Worm (Caenorhabditis elegans) whole organism, mixed stage, embryonic: ENCODE measurements around the gene F42A10.7.

Experiments
- bed-3 ChIP-seq: fragments of 200-800 bp; sonication (Bioruptor generic); optimal IDR thresholded peaks from 3 replicates; lab custom pipeline; 2018; ENCODE audit warnings: mild to moderate bottlenecking, missing genetic modification characterization, moderate library complexity, missing compliant biosample characterization
- blmp-1 ChIP-seq: fragments of 150-350 bp; optimal IDR thresholded peaks from 2 replicates; lab custom pipeline; 2014; ENCODE audit warnings: missing biosample characterization, missing genetic modification characterization
- ceh-39 ChIP-seq: fragments of 150-350 bp; optimal IDR thresholded peaks from 2 replicates; lab custom pipeline; 2014; ENCODE audit warnings: missing biosample characterization, missing genetic modification characterization
- ceh-43 ChIP-seq: fragments of 200-800 bp; sonication (Bioruptor generic); optimal IDR thresholded peaks from 2 replicates; lab custom pipeline; 2018; ENCODE audit warnings: mild to moderate bottlenecking, missing genetic modification characterization, moderate library complexity, missing compliant biosample characterization
- ceh-83 ChIP-seq: fragments of 200-800 bp; sonication (Bioruptor generic); optimal IDR thresholded peaks from 2 replicates; lab custom pipeline; 2018; ENCODE audit warnings: mild to moderate bottlenecking, missing genetic modification characterization, missing compliant biosample characterization
- ces-1 ChIP-seq: fragments of 150-350 bp; optimal IDR thresholded peaks from 2 replicates; lab custom pipeline; 2014; ENCODE audit warnings: missing biosample characterization, missing genetic modification reagents, missing genetic modification characterization
- cnd-1 ChIP-seq: fragments of 200-800 bp; sonication (Bioruptor generic); optimal IDR thresholded peaks from 2 replicates; lab custom pipeline; 2018; ENCODE audit warnings: mild to moderate bottlenecking, missing genetic modification characterization, missing compliant biosample characterization
- drap-1 ChIP-seq: fragments of 200-800 bp; sonication (Bioruptor generic); optimal IDR thresholded peaks from 3 replicates; lab custom pipeline; 2018; ENCODE audit warnings: mild to moderate bottlenecking, missing genetic modification characterization, missing compliant biosample characterization
- elt-1 ChIP-seq: sonication (generic microtip); optimal IDR thresholded peaks from 2 replicates; lab custom pipeline; 2017; ENCODE audit warnings: missing genetic modification characterization, mild to moderate bottlenecking, missing compliant biosample characterization, antibody characterized with exemption, moderate library complexity, borderline replicate concordance; ENCODE audit not compliant: insufficient read depth
- elt-3 ChIP-seq: fragments of 150-350 bp; optimal IDR thresholded peaks from 2 replicates; lab custom pipeline; 2014; ENCODE audit warnings: missing biosample characterization, missing genetic modification characterization
- flh-1 ChIP-seq: fragments of 200-800 bp; sonication (Bioruptor generic); optimal IDR thresholded peaks from 2 replicates; lab custom pipeline; 2018; ENCODE audit warnings: mild to moderate bottlenecking, missing genetic modification characterization, moderate library complexity, missing compliant biosample characterization
- hlh-1 ChIP-seq: fragments of 150-350 bp; optimal IDR thresholded peaks from 2 replicates; lab custom pipeline; 2014; ENCODE audit warnings: missing biosample characterization, missing genetic modification reagents, missing genetic modification characterization
- lin-13 ChIP-seq: fragments of 150-350 bp; optimal IDR thresholded peaks from 2 replicates; lab custom pipeline; 2014; ENCODE audit warnings: missing biosample characterization, missing genetic modification characterization
- lsy-2 ChIP-seq: fragments of 150-350 bp; optimal IDR thresholded peaks from 2 replicates; lab custom pipeline; 2014; ENCODE audit warnings: missing biosample characterization, missing genetic modification characterization
- mab-5 ChIP-seq: fragments of 150-350 bp; optimal IDR thresholded peaks from 2 replicates; lab custom pipeline; 2014; ENCODE audit warnings: missing biosample characterization, missing genetic modification characterization
- mep-1 ChIP-seq: fragments of 150-350 bp; optimal IDR thresholded peaks from 2 replicates; lab custom pipeline; 2017; ENCODE audit warnings: missing biosample characterization, missing genetic modification reagents, missing genetic modification characterization, inconsistent platforms
- mls-2 ChIP-seq: sonication (generic microtip); optimal IDR thresholded peaks from 2 replicates; lab custom pipeline; 2016; ENCODE audit warnings: mild to moderate bottlenecking, missing genetic modification characterization, moderate library complexity, missing compliant biosample characterization
- nhr-12 ChIP-seq: fragments of 150-350 bp; optimal IDR thresholded peaks from 2 replicates; lab custom pipeline; 2014; ENCODE audit warnings: missing biosample characterization, missing genetic modification characterization
- nhr-2 ChIP-seq: fragments of 150-350 bp; optimal IDR thresholded peaks from 2 replicates; lab custom pipeline; 2014; ENCODE audit warnings: missing biosample characterization, missing genetic modification characterization
- nhr-237 ChIP-seq: fragments of 150-350 bp; optimal IDR thresholded peaks from 2 replicates; lab custom pipeline; 2014; ENCODE audit warnings: missing biosample characterization, missing genetic modification characterization
- nhr-76 ChIP-seq: sonication (generic microtip); optimal IDR thresholded peaks from 2 replicates; lab custom pipeline; 2017; ENCODE audit warnings: missing biosample characterization, missing genetic modification characterization
- pha-4 ChIP-seq: fragments of 150-350 bp; optimal IDR thresholded peaks from 2 replicates; lab custom pipeline; 2018; ENCODE audit warnings: missing biosample characterization, missing genetic modification reagents, missing genetic modification characterization
- sem-2 ChIP-seq: fragments of 200-800 bp; sonication (Bioruptor generic); optimal IDR thresholded peaks from 2 replicates; lab custom pipeline; 2018; ENCODE audit warnings: mild to moderate bottlenecking, missing genetic modification characterization, missing compliant biosample characterization
- snpc-4 ChIP-seq: fragments of 150-350 bp; optimal IDR thresholded peaks from 2 replicates; lab custom pipeline; 2014; ENCODE audit warnings: missing biosample characterization, missing genetic modification characterization
- sptf-1 ChIP-seq: sonication (generic microtip); optimal IDR thresholded peaks from 2 replicates; lab custom pipeline; 2017; ENCODE audit warnings: mild to moderate bottlenecking, missing genetic modification characterization, moderate library complexity, missing compliant biosample characterization
- tbx-8 ChIP-seq: fragments of 200-800 bp; sonication (Bioruptor generic); optimal IDR thresholded peaks from 2 replicates; lab custom pipeline; 2018; ENCODE audit warnings: mild to moderate bottlenecking, missing genetic modification characterization, moderate library complexity, missing compliant biosample characterization
- unc-120 ChIP-seq: sonication (generic microtip); optimal IDR thresholded peaks from 2 replicates; lab custom pipeline; 2017; ENCODE audit warnings: missing genetic modification characterization, missing compliant biosample characterization; ENCODE audit not compliant: poor library complexity, severe bottlenecking
- unc-39 ChIP-seq: fragments of 150-350 bp; optimal IDR thresholded peaks from 2 replicates; lab custom pipeline; 2014; ENCODE audit warnings: missing biosample characterization, missing genetic modification characterization
- unc-62 ChIP-seq: fragments of 150-350 bp; optimal IDR thresholded peaks from 2 replicates; lab custom pipeline; 2014; ENCODE audit warnings: missing biosample characterization, missing genetic modification reagents, missing genetic modification characterization
- zip-8 ChIP-seq: fragments of 150-350 bp; optimal IDR thresholded peaks from 2 replicates; lab custom pipeline; 2014; ENCODE audit warnings: missing biosample characterization, missing genetic modification characterization

F42A10.7 gene

ce11 chrIII:6183118-6183517, 4.6 kb upstream of the F42A10.7 start, which contains the start of gene nas-28:
nas-28 (minus strand) TSS chrIII:6183218.
- no peak for TF ChIP-seq drap-1 (GFP tag; lab: Kevin White, UChicago)
- TF ChIP-seq pha-4 (tag; lab: Kevin White, UChicago), result no peak
- no peak for TF ChIP-seq flh-1
- TF ChIP-seq blmp-1 (tag; lab: Kevin White, UChicago), result no peak
- no peak for TF ChIP-seq tbx-8 (GFP tag; lab: Kevin White, UChicago)
- TF ChIP-seq, all 35 proteins: peak for 0

ce11 chrIII:6180294-6180693, 1.8 kb upstream of the F42A10.7 start:
- TF ChIP-seq ceh-43 (GFP tag; lab: Kevin White, UChicago), result no peak
- no peak for TF ChIP-seq sem-2
- no peak for TF ChIP-seq lin-13 (tag; lab: Kevin White, UChicago)
- no peak for TF ChIP-seq nhr-2
- TF ChIP-seq snpc-4 (tag; lab: Kevin White, UChicago), result no peak
- no peak for TF ChIP-seq unc-39
- no peak for TF ChIP-seq ces-1
- no peak for TF ChIP-seq cnd-1 (tag; lab: Kevin White, UChicago)
- TF ChIP-seq tbx-8 (GFP tag; lab: Kevin White, UChicago), result no peak
- no peak for TF ChIP-seq mep-1 (tag; lab: Kevin White, UChicago)
- no peak for TF ChIP-seq unc-120 (tag; lab: Kevin White, UChicago)
- TF ChIP-seq sptf-1, result no peak
- TF ChIP-seq elt-1 (tag; lab: Kevin White, UChicago), result no peak
- no peak for TF ChIP-seq mab-5 (tag; lab: Kevin White, UChicago)
- no peak for TF ChIP-seq bed-3
- TF ChIP-seq unc-62 (GFP tag; lab: Kevin White, UChicago), result no peak
- no peak for TF ChIP-seq nhr-76 (tag; lab: Kevin White, UChicago)
- no peak for TF ChIP-seq ceh-83 (GFP tag; lab: Kevin White, UChicago)
- TF ChIP-seq lsy-2 (tag; lab: Kevin White, UChicago), result no peak

DNA sequence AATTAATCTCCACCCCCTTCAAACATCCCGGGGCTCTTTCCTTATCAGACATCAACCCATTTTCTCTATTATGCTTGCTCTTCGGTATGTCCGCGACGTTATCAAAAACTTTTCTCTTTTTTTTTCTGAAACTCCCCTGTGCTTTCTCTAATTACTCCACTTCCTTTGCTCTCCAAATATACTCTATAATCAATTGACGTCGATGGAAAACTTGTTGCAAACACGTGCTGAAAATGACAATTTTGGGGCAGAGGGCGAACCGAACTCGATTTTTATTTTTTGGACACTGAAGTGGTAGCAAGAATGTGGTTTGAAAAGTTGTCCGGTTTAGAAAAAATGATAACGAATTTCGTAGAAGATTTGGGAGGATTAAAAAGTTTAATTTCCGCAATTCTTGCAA, 576 bp upstream of the F42A10.7 start:
- TF ChIP-seq ceh-83 (GFP tag; lab: Kevin White, UChicago), result no peak
- no peak for TF ChIP-seq ces-1
- no peak for TF ChIP-seq blmp-1 (tag; lab: Kevin White, UChicago)
- TF ChIP-seq snpc-4 (tag; lab: Kevin White, UChicago), result no peak
- TF ChIP-seq mep-1 (tag; lab: Kevin White, UChicago), result no peak
- no peak for TF ChIP-seq nhr-12 (tag; lab: Kevin White, UChicago)
- no peak for TF ChIP-seq unc-39
- TF ChIP-seq unc-62 (GFP tag; lab: Kevin White, UChicago), result no peak
- no peak for TF ChIP-seq hlh-1 (tag; lab: Kevin White, UChicago)
- TF ChIP-seq drap-1 (GFP tag; lab: Kevin White, UChicago), result no peak
- no peak for TF ChIP-seq mls-2 (tag; lab: Kevin White, UChicago)
- TF ChIP-seq nhr-237 (tag; lab: Kevin White, UChicago), result no peak

DNA sequence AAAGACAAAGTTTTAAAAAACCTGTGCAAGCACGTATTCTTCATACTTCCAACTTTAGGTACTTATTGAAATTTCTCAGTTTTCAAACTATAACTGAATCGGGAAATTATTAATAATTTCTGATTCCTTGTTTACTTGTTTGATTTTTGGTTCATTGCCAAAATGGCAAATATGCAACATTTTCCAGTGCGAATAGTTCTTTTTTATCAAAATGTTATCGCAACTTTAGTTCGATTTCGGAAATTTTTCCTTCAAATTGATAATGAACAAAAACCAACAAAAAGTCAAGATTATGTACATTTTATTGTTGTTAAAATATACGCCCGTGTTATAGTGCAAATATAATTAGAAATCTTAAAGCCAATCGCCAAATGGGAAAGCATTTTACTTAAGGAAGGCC, 855 bp downstream of the F42A10.7 start:
- TF ChIP-seq drap-1 (GFP tag; lab: Kevin White, UChicago) (no peak), blmp-1 (tag; lab: Kevin White, UChicago) (no peak), snpc-4 (tag; lab: Kevin White, UChicago) (no peak), nhr-237 (tag; lab: Kevin White, UChicago) (no peak), ceh-39 (tag; lab: Kevin White, UChicago) (no peak), ceh-83 (GFP tag; lab: Kevin White, UChicago) (no peak), hlh-1 (tag; lab: Kevin White, UChicago) (no peak), pha-4 (tag; lab: Kevin White, UChicago) (no peak), elt-1 (tag; lab: Kevin White, UChicago) (no peak), sem-2 (no peak), zip-8 (tag; lab: Kevin White, UChicago) (no peak), ceh-43 (GFP tag; lab: Kevin White, UChicago) (no peak), elt-3 (no peak)
- TF ChIP-seq, all 35 proteins: peak for 0

- TF ChIP-seq nhr-237 (tag; lab: Kevin White, UChicago) (no peak), unc-39 (no peak), nhr-76 (tag; lab: Kevin White, UChicago) (no peak), unc-62 (GFP tag; lab: Kevin White, UChicago) (no peak), hlh-1 (tag; lab: Kevin White, UChicago) (no peak), zip-8 (tag; lab: Kevin White, UChicago) (no peak), drap-1 (GFP tag; lab: Kevin White, UChicago) (no peak)
These were observed 1.7 kb downstream of the F42A10.7 start, which contains the start of gene F42A10.6 for ce11 chrIII:6176761-6177160. F42A10.6 (minus strand) TSS chrIII:6176861.
